Worm (Caenorhabditis elegans) whole organism, early embryonic: ENCODE data around the gene C50H2.7.

ENCODE experiments used
- B0310.2 ChIP-seq: sonication (generic microtip); optimal IDR thresholded peaks from 2 replicates; lab custom pipeline; 2016; ENCODE audit warnings: mild to moderate bottlenecking, missing genetic modification characterization, missing compliant biosample characterization
- ama-1 ChIP-seq: fragments of 150-350 bp; optimal IDR thresholded peaks from 2 replicates; lab custom pipeline; 2014
- ceh-13 ChIP-seq: fragments of 200-800 bp; sonication (Bioruptor generic); optimal IDR thresholded peaks from 2 replicates; lab custom pipeline; 2018; ENCODE audit warnings: mild to moderate bottlenecking, missing genetic modification characterization, missing compliant biosample characterization
- ceh-36 ChIP-seq: sonication (generic microtip); optimal IDR thresholded peaks from 2 replicates; lab custom pipeline; 2016; ENCODE audit warnings: missing genetic modification characterization, inconsistent platforms, missing compliant biosample characterization
- flt-1 ChIP-seq: fragments of 200-800 bp; sonication (Bioruptor generic); IDR thresholded peaks from 2 replicates; pipeline ENCODE4 v1.3.6; 2022; ENCODE audit warnings: missing genetic modification characterization, missing compliant biosample characterization
- hmbx-1 ChIP-seq: sonication (generic microtip); optimal IDR thresholded peaks from 2 replicates; lab custom pipeline; 2016; ENCODE audit warnings: mild to moderate bottlenecking, missing genetic modification characterization, missing compliant biosample characterization
- tbx-11 ChIP-seq: fragments of 200-800 bp; sonication (Bioruptor generic); IDR thresholded peaks from 2 replicates; pipeline ENCODE4 v1.3.6; 2022; ENCODE audit warnings: missing genetic modification characterization, missing compliant biosample characterization

DNA sequence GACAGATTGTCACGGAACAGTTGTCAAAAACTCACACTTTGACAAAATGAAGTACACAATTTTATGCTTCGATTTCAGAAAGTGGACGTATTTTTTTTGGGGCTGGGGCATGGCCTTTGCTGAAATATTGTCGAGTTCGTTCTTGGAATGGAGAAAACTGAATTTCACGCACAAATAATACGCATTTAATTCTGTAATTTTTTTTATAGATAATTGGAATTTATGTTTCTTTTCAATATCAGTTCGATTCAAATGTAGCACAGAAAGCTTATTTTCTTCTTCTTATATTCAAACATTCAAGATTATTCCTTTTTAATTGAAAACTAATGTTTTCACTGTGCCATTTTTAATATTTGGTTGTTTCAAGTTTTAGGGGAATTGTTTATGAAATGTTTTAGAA lies 37.8 kb downstream of the C50H2.7 start, which contains the start of gene T07C12.10:
- no peak for TF ChIP-seq flt-1 (GFP tag; lab: Robert Waterston, UW)
- no peak for TF ChIP-seq ama-1 (lab: Kevin White, UChicago)
- TF ChIP-seq ceh-36 (tag; lab: Kevin White, UChicago), result no peak
- TF ChIP-seq tbx-11 (GFP tag; lab: Robert Waterston, UW), result no peak
- TF ChIP-seq hmbx-1 (tag; lab: Kevin White, UChicago), result no peak
- no peak for TF ChIP-seq ceh-13 (GFP tag; lab: Kevin White, UChicago)
- TF ChIP-seq B0310.2 (tag; lab: Kevin White, UChicago), result no peak
